Worm (Caenorhabditis elegans) whole organism, L1 larva: ENCODE data around the gene B0554.7.

ENCODE experiments used
- C04F5.9 ChIP-seq: sonication (generic microtip); optimal IDR thresholded peaks from 2 replicates; lab custom pipeline; 2016; ENCODE audit warnings: missing genetic modification characterization, missing compliant biosample characterization
- alr-1 ChIP-seq: fragments of 200-800 bp; sonication (Bioruptor generic); optimal IDR thresholded peaks from 2 replicates; lab custom pipeline; 2018; ENCODE audit warnings: borderline replicate concordance, mild to moderate bottlenecking, missing genetic modification characterization, missing compliant biosample characterization
- ces-1 ChIP-seq: fragments of 150-350 bp; optimal IDR thresholded peaks from 2 replicates; lab custom pipeline; 2014; ENCODE audit warnings: missing biosample characterization, missing genetic modification reagents, missing genetic modification characterization
- dpl-1 ChIP-seq, 3 experiments: fragments of 150-350 bp in 2 of 3; sonication (generic microtip) in 1 of 3; optimal IDR thresholded peaks; 2 replicates each; lab custom pipeline; 2014 to 2017; ENCODE audit warnings: missing biosample characterization in 3 of 3, missing genetic modification characterization in 3 of 3, missing genetic modification reagents in 3 of 3
- dsc-1 ChIP-seq: sonication (generic microtip); optimal IDR thresholded peaks from 2 replicates; lab custom pipeline; 2016; ENCODE audit warnings: mild to moderate bottlenecking, missing genetic modification characterization, missing compliant biosample characterization
- efl-1 ChIP-seq, 4 experiments: fragments of 150-350 bp; optimal IDR thresholded peaks in 3 of 4; peaks in 1 of 4; 1 replicate in 1 of 4; 2 replicates in 3 of 4; lab custom pipeline; 2014; ENCODE audit warnings: missing biosample characterization in 2 of 4, missing genetic modification characterization in 2 of 4, missing genetic modification reagents in 2 of 4
- ets-5 ChIP-seq: fragments of 200-800 bp; sonication (Bioruptor generic); IDR thresholded peaks from 2 replicates; pipeline ENCODE4 v1.3.6; 2022; ENCODE audit warnings: missing genetic modification characterization, missing compliant biosample characterization
- fkh-4 ChIP-seq: sonication (generic microtip); optimal IDR thresholded peaks from 2 replicates; lab custom pipeline; 2016; ENCODE audit warnings: missing compliant biosample characterization, missing genetic modification characterization, borderline replicate concordance
- grh-1 ChIP-seq: fragments of 200-800 bp; sonication (Bioruptor generic); IDR thresholded peaks from 2 replicates; pipeline ENCODE4 v1.3.6; 2022; ENCODE audit warnings: missing genetic modification reagents, missing genetic modification characterization, missing compliant biosample characterization
- hlh-17 ChIP-seq: fragments of 200-800 bp; sonication (Bioruptor generic); optimal IDR thresholded peaks from 2 replicates; lab custom pipeline; 2018; ENCODE audit warnings: missing genetic modification characterization, mild to moderate bottlenecking, missing compliant biosample characterization, moderate library complexity, borderline replicate concordance
- isw-1 ChIP-seq: fragments of 200-800 bp; sonication (Bioruptor generic); IDR thresholded peaks from 2 replicates; pipeline ENCODE4 v1.3.6; 2022; ENCODE audit warnings: missing genetic modification characterization, missing compliant biosample characterization
- jun-1 ChIP-seq: fragments of 150-350 bp; optimal IDR thresholded peaks from 2 replicates; lab custom pipeline; 2014; ENCODE audit warnings: missing biosample characterization, missing genetic modification reagents, missing genetic modification characterization
- lin-13 ChIP-seq: fragments of 150-350 bp; optimal IDR thresholded peaks from 2 replicates; lab custom pipeline; 2014; ENCODE audit warnings: missing biosample characterization, missing genetic modification reagents, missing genetic modification characterization
- lin-14 ChIP-seq: fragments of 200-800 bp; sonication (Bioruptor generic); optimal IDR thresholded peaks from 2 replicates; lab custom pipeline; 2018; ENCODE audit warnings: mild to moderate bottlenecking, missing genetic modification characterization, moderate library complexity, missing compliant biosample characterization
- lin-35 ChIP-seq, 2 experiments: fragments of 150-350 bp; optimal IDR thresholded peaks; 2 replicates each; lab custom pipeline; 2014; ENCODE audit warnings: missing biosample characterization in 2 of 2, missing genetic modification characterization in 2 of 2, missing genetic modification reagents in 2 of 2
- lin-39 ChIP-seq: fragments of 150-350 bp; optimal IDR thresholded peaks from 2 replicates; lab custom pipeline; 2014; ENCODE audit warnings: missing biosample characterization, missing genetic modification reagents, missing genetic modification characterization
- lir-3 ChIP-seq: sonication (generic microtip); optimal IDR thresholded peaks from 2 replicates; lab custom pipeline; 2016; ENCODE audit warnings: mild to moderate bottlenecking, missing genetic modification characterization, moderate library complexity, missing compliant biosample characterization; ENCODE audit not compliant: poor library complexity
- mab-9 ChIP-seq: fragments of 200-800 bp; sonication (Bioruptor generic); IDR thresholded peaks from 2 replicates; pipeline ENCODE4 v1.3.6; 2022; ENCODE audit warnings: missing genetic modification reagents, missing genetic modification characterization, missing compliant biosample characterization
- mef-2 ChIP-seq: fragments of 150-350 bp; optimal IDR thresholded peaks from 2 replicates; lab custom pipeline; 2014; ENCODE audit warnings: missing biosample characterization, missing genetic modification characterization
- nhr-28 ChIP-seq: fragments of 150-350 bp; optimal IDR thresholded peaks from 2 replicates; lab custom pipeline; 2014; ENCODE audit warnings: missing biosample characterization, missing genetic modification characterization
- nhr-47 ChIP-seq: sonication (generic microtip); optimal IDR thresholded peaks from 2 replicates; lab custom pipeline; 2016; ENCODE audit warnings: mild to moderate bottlenecking, missing genetic modification characterization, moderate library complexity, missing compliant biosample characterization
- nhr-77 ChIP-seq: fragments of 150-350 bp; optimal IDR thresholded peaks from 2 replicates; lab custom pipeline; 2014; ENCODE audit warnings: missing biosample characterization, missing genetic modification characterization
- nhr-84 ChIP-seq: sonication (generic microtip); optimal IDR thresholded peaks from 2 replicates; lab custom pipeline; 2017; ENCODE audit warnings: missing biosample characterization, missing genetic modification characterization
- nhr-85 ChIP-seq: sonication (generic microtip); peaks from one replicate; lab custom pipeline; 2016; ENCODE audit warnings: missing genetic modification characterization, inconsistent platforms, missing compliant biosample characterization
- skn-1 ChIP-seq: fragments of 150-350 bp; optimal IDR thresholded peaks from 2 replicates; lab custom pipeline; 2014; ENCODE audit warnings: missing biosample characterization, missing genetic modification characterization
- snpc-4 ChIP-seq: fragments of 150-350 bp; optimal IDR thresholded peaks from 2 replicates; lab custom pipeline; 2014; ENCODE audit warnings: missing biosample characterization, missing genetic modification characterization
- snu-23 ChIP-seq: sonication (generic microtip); optimal IDR thresholded peaks from 2 replicates; lab custom pipeline; 2016; ENCODE audit warnings: missing genetic modification characterization, missing compliant biosample characterization
- sox-4 ChIP-seq: sonication (generic microtip); optimal IDR thresholded peaks from 2 replicates; lab custom pipeline; 2016; ENCODE audit warnings: missing genetic modification characterization, missing compliant biosample characterization
- swsn-7 ChIP-seq: sonication (generic microtip); optimal IDR thresholded peaks from 2 replicates; lab custom pipeline; 2016; ENCODE audit warnings: missing genetic modification characterization, missing compliant biosample characterization
- tbx-2 ChIP-seq: sonication (generic microtip); optimal IDR thresholded peaks from 2 replicates; lab custom pipeline; 2016; ENCODE audit warnings: missing genetic modification characterization, missing compliant biosample characterization
- tlp-1 ChIP-seq: fragments of 150-350 bp; optimal IDR thresholded peaks from 2 replicates; lab custom pipeline; 2014; ENCODE audit warnings: missing biosample characterization, missing genetic modification characterization
- unc-130 ChIP-seq: fragments of 150-350 bp; optimal IDR thresholded peaks from 2 replicates; lab custom pipeline; 2017; ENCODE audit warnings: missing biosample characterization, missing genetic modification characterization, inconsistent platforms
- unc-62 ChIP-seq: fragments of 150-350 bp; optimal IDR thresholded peaks from 2 replicates; lab custom pipeline; 2014; ENCODE audit warnings: missing biosample characterization, missing genetic modification reagents, missing genetic modification characterization
- unc-98 ChIP-seq: fragments of 200-800 bp; sonication (Bioruptor generic); IDR thresholded peaks from 2 replicates; pipeline ENCODE4 v1.3.6; 2022; ENCODE audit warnings: missing genetic modification characterization, missing compliant biosample characterization
- vab-15 ChIP-seq: sonication (generic microtip); optimal IDR thresholded peaks from 2 replicates; lab custom pipeline; 2017; ENCODE audit warnings: missing genotype, mild to moderate bottlenecking, missing genetic modification characterization, missing compliant biosample characterization

B0554.7 gene

DNA sequence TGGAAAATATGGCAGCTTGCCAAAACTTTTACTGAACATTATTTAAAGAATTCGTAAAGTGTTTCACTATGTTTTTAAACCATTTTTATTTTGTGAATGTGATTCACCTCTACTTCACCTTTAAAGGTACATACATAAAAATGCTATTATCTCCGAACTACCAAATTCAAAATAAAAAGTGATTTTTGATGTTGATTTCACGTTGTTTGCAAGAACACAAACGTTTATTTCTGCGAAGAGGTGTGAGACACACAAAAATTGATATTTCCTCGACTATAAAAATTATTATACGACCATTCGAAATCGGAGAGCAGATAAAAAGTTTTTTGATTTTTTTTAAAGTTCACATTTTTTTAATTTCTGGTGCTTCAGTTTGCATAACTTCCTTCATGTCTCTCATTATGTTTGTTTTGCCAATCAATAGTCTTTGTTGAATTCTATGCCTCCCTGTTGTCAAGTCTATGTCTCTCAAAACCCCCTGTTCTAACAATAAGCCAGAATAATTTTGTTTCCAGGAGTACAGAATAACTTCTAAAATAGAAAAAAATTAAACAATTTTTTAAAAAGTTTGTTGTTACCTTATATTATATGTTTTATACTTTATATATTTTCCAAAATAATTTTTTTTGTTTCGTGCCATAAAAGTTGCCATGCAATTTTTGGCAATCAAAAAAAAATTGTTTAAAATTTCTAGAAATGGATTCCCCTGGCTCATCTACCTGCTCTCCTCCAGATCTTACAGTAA, 10.1 kb upstream of the B0554.7 start, which contains the start of gene nhr-123:
TSS of gene nhr-123 (plus strand) at position 695 of the 745 bp plus-strand sequence.
- TF ChIP-seq efl-1 (optimal IDR thresholded peaks at IDR 0.05; lab: Kevin White, UChicago) (no peak), efl-1 (GFP tag; optimal IDR thresholded peaks at IDR 0.05 in 1 of 2; lab: Kevin White, UChicago) (peak in 1 of 2 experiments; percentile 90), nhr-28 (tag; lab: Kevin White, UChicago) (no peak)

- TF ChIP-seq fkh-4 (tag; lab: Kevin White, UChicago) (no peak), efl-1 (optimal IDR thresholded peaks at IDR 0.05; lab: Kevin White, UChicago) (no peak), efl-1 (GFP tag; optimal IDR thresholded peaks at IDR 0.05 in 1 of 2; lab: Kevin White, UChicago) (peak in 1 of 2 experiments; percentile 31)
Measured at ce11 chrV:449685-450084, 8.9 kb upstream of the B0554.7 start, which contains the start of gene M02H5.8. TSS of gene M02H5.8 (plus strand) at chrV:449981.

DNA sequence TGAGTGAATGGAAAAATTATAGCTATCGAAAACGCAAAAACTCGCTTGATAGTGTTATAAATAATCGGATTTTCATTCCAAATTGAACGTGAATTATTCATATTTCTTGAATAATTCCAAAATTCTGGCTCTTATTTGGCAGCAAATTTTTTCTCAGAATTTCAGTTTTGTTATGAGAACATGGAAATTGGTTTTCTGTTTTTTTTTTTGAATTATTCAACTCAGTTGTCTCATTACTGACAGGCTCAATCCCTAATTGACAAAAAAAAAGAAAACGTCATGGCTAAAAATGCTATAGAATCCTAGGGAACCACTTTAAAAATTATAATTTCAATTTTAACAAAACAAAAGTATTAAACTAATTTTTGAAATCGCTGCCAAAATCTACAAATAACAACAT, 8.3 kb upstream of the B0554.7 start, which contains the start of gene srh-35:
TSS of gene srh-35 (minus strand) at position 101 of the 400 bp plus-strand sequence.
- TF ChIP-seq nhr-85 (peak; percentile 10), ces-1 (no peak), snu-23 (GFP tag; lab: Kevin White, UChicago) (no peak)
- TF ChIP-seq, all 84 proteins: peak for 1

DNA sequence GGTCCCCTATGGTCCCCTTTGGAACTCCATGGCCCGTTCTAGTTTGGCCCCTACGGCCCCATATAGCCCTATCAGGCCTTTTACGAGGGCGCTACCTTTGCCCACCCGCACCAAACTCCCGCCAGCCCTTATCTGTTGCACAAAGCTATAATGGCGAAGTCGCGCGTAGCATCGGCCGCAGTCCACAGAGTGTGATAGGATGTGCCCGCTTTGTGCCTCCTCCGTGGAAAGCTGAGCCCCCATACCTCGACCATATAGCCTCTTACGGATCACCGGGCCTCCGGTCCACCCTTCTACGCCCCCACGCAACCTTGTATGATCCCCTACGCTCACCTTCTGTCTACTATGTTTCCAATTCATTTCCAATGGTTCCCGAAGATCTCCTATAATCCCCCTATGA, 6.2 kb upstream of the B0554.7 start:
- TF ChIP-seq nhr-85 (peak; percentile 8), hlh-17 (GFP tag; lab: Kevin White, UChicago) (no peak)

- TF ChIP-seq tlp-1 (tag; lab: Kevin White, UChicago): no peak
- TF ChIP-seq unc-130 (tag; lab: Kevin White, UChicago): no peak
- no peak for TF ChIP-seq dpl-1 (GFP tag; optimal IDR thresholded peaks at IDR 0.05; lab: Kevin White, UChicago)
- TF ChIP-seq ces-1: no peak
- no peak for TF ChIP-seq swsn-7 (tag; lab: Kevin White, UChicago)
- TF ChIP-seq ets-5: no peak
- no peak for TF ChIP-seq mef-2 (tag; lab: Kevin White, UChicago)
- no peak for TF ChIP-seq snpc-4
- TF ChIP-seq jun-1: no peak
- TF ChIP-seq C04F5.9 (tag; lab: Kevin White, UChicago): no peak
- no peak for TF ChIP-seq unc-62
- TF ChIP-seq dsc-1 (tag; lab: Kevin White, UChicago): no peak
- TF ChIP-seq tbx-2: no peak
- TF ChIP-seq lir-3: no peak
- TF ChIP-seq mab-9 (GFP tag; lab: Robert Waterston, UW): no peak
- no peak for TF ChIP-seq nhr-77 (tag; lab: Kevin White, UChicago)
- TF ChIP-seq nhr-84 (tag; lab: Kevin White, UChicago): no peak
Measured at ce11 chrV:446574-446973, 5.8 kb upstream of the B0554.7 start, which contains the start of gene srh-34. TSS of gene srh-34 (minus strand) at chrV:446674.

- no peak for TF ChIP-seq ets-5
- no peak for TF ChIP-seq lin-14 (GFP tag; lab: Kevin White, UChicago)
- no peak for TF ChIP-seq sox-4
- no peak for TF ChIP-seq jun-1
- no peak for TF ChIP-seq alr-1 (tag; lab: Kevin White, UChicago)
- no peak for TF ChIP-seq lin-35 (GFP tag; optimal IDR thresholded peaks at IDR 0.05; lab: Kevin White, UChicago)
- TF ChIP-seq grh-1: no peak
- TF ChIP-seq lin-13 (GFP tag; lab: Kevin White, UChicago): no peak
- TF ChIP-seq isw-1 (GFP tag; lab: Robert Waterston, UW): no peak
- TF ChIP-seq unc-98 (GFP tag; lab: Robert Waterston, UW): no peak
- no peak for TF ChIP-seq nhr-85
- no peak for TF ChIP-seq skn-1 (tag; lab: Kevin White, UChicago)
- no peak for TF ChIP-seq lin-39 (tag; lab: Kevin White, UChicago)
- no peak for TF ChIP-seq nhr-47 (tag; lab: Kevin White, UChicago)
- no peak for TF ChIP-seq lir-3
- TF ChIP-seq vab-15: no peak
Measured at ce11 chrV:443193-443592, 2.4 kb upstream of the B0554.7 start, which contains the start of gene srh-33. TSS of gene srh-33 (minus strand) at chrV:443293.
